Fruit fly (Drosophila melanogaster) whole organism, embryonic: Measurements from ENCODE around the gene CG14252.

Experiments
- Aef1 ChIP-seq: fragments of 200-800 bp; sonication (Bioruptor generic); IDR thresholded peaks from 3 replicates; pipeline ENCODE4 v1.3.6; 2022; ENCODE audit warnings: missing biosample characterization, missing genetic modification characterization
- Atf-2 ChIP-seq: fragments of 200-800 bp; sonication (Bioruptor generic); optimal IDR thresholded peaks from 2 replicates; lab custom pipeline; 2016; ENCODE audit warnings: missing biosample characterization, missing genetic modification characterization
- Atf3 ChIP-seq: fragments of 200-800 bp; sonication (Bioruptor generic); optimal IDR thresholded peaks from 3 replicates; lab custom pipeline; 2016; ENCODE audit warnings: missing biosample characterization, missing genetic modification characterization
- Bgb ChIP-seq: fragments of 200-800 bp; sonication (Bioruptor generic); IDR thresholded peaks from 2 replicates; pipeline ENCODE4 v1.3.6; 2022; ENCODE audit warnings: missing biosample characterization, missing genetic modification characterization; ENCODE audit not compliant: partially characterized antibody
- C15 ChIP-seq: fragments of 200-800 bp; sonication (Bioruptor generic); IDR thresholded peaks from 3 replicates; pipeline ENCODE4 v1.3.6; 2022; ENCODE audit warnings: missing biosample characterization, missing genetic modification characterization
- CG1024 ChIP-seq: fragments of 200-800 bp; sonication (Bioruptor generic); IDR thresholded peaks from 2 replicates; pipeline ENCODE4 v1.3.6; 2022; ENCODE audit warnings: missing biosample characterization, missing genetic modification characterization
- CG13287 ChIP-seq: fragments of 200-800 bp; sonication (Bioruptor generic); IDR thresholded peaks from 2 replicates; pipeline ENCODE4 v1.3.6; 2022; ENCODE audit warnings: missing biosample characterization, missing genetic modification characterization; ENCODE audit not compliant: partially characterized antibody
- CG15514 ChIP-seq: fragments of 200-800 bp; sonication (Bioruptor generic); optimal IDR thresholded peaks from 3 replicates; lab custom pipeline; 2017; ENCODE audit warnings: missing biosample characterization, missing genetic modification characterization, mild to moderate bottlenecking, moderate library complexity, missing genetic modification reagents
- CG15601 ChIP-seq: fragments of 200-800 bp; sonication (Bioruptor generic); optimal IDR thresholded peaks from 3 replicates; lab custom pipeline; 2019; ENCODE audit warnings: missing biosample characterization, mild to moderate bottlenecking, missing genetic modification characterization, moderate library complexity
- CG17186 ChIP-seq: fragments of 200-800 bp; sonication (Bioruptor generic); optimal IDR thresholded peaks from 3 replicates; lab custom pipeline; 2017; ENCODE audit warnings: missing biosample characterization, missing genetic modification reagents, missing genetic modification characterization
- CG17361 ChIP-seq: fragments of 200-800 bp; sonication (Bioruptor generic); IDR thresholded peaks from 3 replicates; pipeline ENCODE4 v1.3.6; 2022; ENCODE audit warnings: missing biosample characterization, missing genetic modification characterization
- CG17568 ChIP-seq: fragments of 200-800 bp; sonication (Bioruptor generic); optimal IDR thresholded peaks from 2 replicates; lab custom pipeline; 2018; ENCODE audit warnings: missing biosample characterization, mild to moderate bottlenecking, missing genetic modification characterization, moderate library complexity
- CG2199 ChIP-seq: fragments of 200-800 bp; sonication (Bioruptor generic); IDR thresholded peaks from 3 replicates; pipeline ENCODE4 v1.3.6; 2022; ENCODE audit warnings: missing biosample characterization, missing genetic modification characterization
- CG3065 ChIP-seq: fragments of 200-800 bp; sonication (Bioruptor generic); optimal IDR thresholded peaks from 2 replicates; lab custom pipeline; 2016; ENCODE audit warnings: missing biosample characterization, missing genetic modification characterization
- CG3995 ChIP-seq: fragments of 200-800 bp; sonication (Bioruptor generic); optimal IDR thresholded peaks from 3 replicates; lab custom pipeline; 2016; ENCODE audit warnings: missing biosample characterization, missing genetic modification characterization
- CG7786 ChIP-seq: fragments of 200-800 bp; sonication (Bioruptor generic); optimal IDR thresholded peaks from 2 replicates; lab custom pipeline; 2016; ENCODE audit warnings: missing biosample characterization, missing genetic modification characterization
- CG8359 ChIP-seq: fragments of 200-800 bp; sonication (Bioruptor generic); optimal IDR thresholded peaks from 2 replicates; lab custom pipeline; 2017; ENCODE audit warnings: missing biosample characterization, mild to moderate bottlenecking, missing genetic modification characterization, borderline replicate concordance
- CG8924 ChIP-seq: fragments of 200-800 bp; optimal IDR thresholded peaks from 3 replicates; lab custom pipeline; 2019; ENCODE audit warnings: missing biosample characterization, mild to moderate bottlenecking, missing genetic modification characterization, moderate library complexity
- D19B ChIP-seq: fragments of 200-800 bp; sonication (Bioruptor generic); optimal IDR thresholded peaks from 2 replicates; lab custom pipeline; 2017; ENCODE audit warnings: missing biosample characterization, mild to moderate bottlenecking, missing genetic modification characterization
- Dbx ChIP-seq: fragments of 200-800 bp; sonication (Bioruptor generic); IDR thresholded peaks from 3 replicates; pipeline ENCODE4 v1.3.6; 2022; ENCODE audit warnings: missing biosample characterization, missing genetic modification characterization
- Dll ChIP-seq: fragments of 200-800 bp; sonication (Bioruptor generic); IDR thresholded peaks from 4 replicates; pipeline ENCODE4 v1.3.6; 2022; ENCODE audit warnings: missing biosample characterization, missing genetic modification characterization; ENCODE audit not compliant: partially characterized antibody
- E2f1 ChIP-seq: fragments of 200-800 bp; sonication (Bioruptor generic); IDR thresholded peaks from 2 replicates; pipeline ENCODE4 v1.3.6; 2022; ENCODE audit warnings: missing biosample characterization, missing genetic modification characterization
- ERR ChIP-seq: fragments of 200-800 bp; sonication (Bioruptor generic); optimal IDR thresholded peaks from 2 replicates; lab custom pipeline; 2016; ENCODE audit warnings: missing biosample characterization, missing genetic modification characterization
- HLH4C ChIP-seq: fragments of 200-800 bp; sonication (Bioruptor generic); IDR thresholded peaks from 3 replicates; pipeline ENCODE4 v1.3.6; 2022; ENCODE audit warnings: missing biosample characterization, missing genetic modification characterization; ENCODE audit not compliant: partially characterized antibody
- Hand ChIP-seq: fragments of 200-800 bp; sonication (Bioruptor generic); optimal IDR thresholded peaks from 2 replicates; lab custom pipeline; 2017; ENCODE audit warnings: mild to moderate bottlenecking, missing biosample characterization, missing genetic modification reagents, missing genetic modification characterization
- Hmx ChIP-seq: fragments of 200-800 bp; sonication (Bioruptor generic); optimal IDR thresholded peaks from 2 replicates; lab custom pipeline; 2016; ENCODE audit warnings: missing biosample characterization, missing genetic modification characterization
- Hr3 ChIP-seq: fragments of 200-800 bp; sonication (Bioruptor generic); optimal IDR thresholded peaks from 3 replicates; lab custom pipeline; 2016; ENCODE audit warnings: missing biosample characterization, missing genetic modification characterization
- Hr39 ChIP-seq: fragments of >200 bp; optimal IDR thresholded peaks from 2 replicates; lab custom pipeline; 2017
- MESR4 ChIP-seq: fragments of 200-800 bp; sonication (Bioruptor generic); optimal IDR thresholded peaks from 2 replicates; lab custom pipeline; 2018; ENCODE audit warnings: missing biosample characterization, mild to moderate bottlenecking, missing genetic modification characterization, moderate library complexity
- Opbp ChIP-seq: fragments of 200-800 bp; sonication (Bioruptor generic); IDR thresholded peaks from 3 replicates; pipeline ENCODE4 v1.3.6; 2022; ENCODE audit warnings: missing biosample characterization, missing genetic modification characterization; ENCODE audit not compliant: partially characterized antibody
- Sox100B ChIP-seq: fragments of 200-800 bp; sonication (Bioruptor generic); optimal IDR thresholded peaks from 3 replicates; lab custom pipeline; 2018; ENCODE audit warnings: missing biosample characterization, mild to moderate bottlenecking, missing genetic modification characterization
- ac ChIP-seq: fragments of 200-800 bp; sonication (Bioruptor generic); optimal IDR thresholded peaks from 3 replicates; lab custom pipeline; 2017; ENCODE audit warnings: missing biosample characterization, mild to moderate bottlenecking, missing genetic modification characterization
- al ChIP-seq: fragments of 200-800 bp; sonication (Bioruptor generic); IDR thresholded peaks from 2 replicates; pipeline ENCODE4 v1.3.6; 2022; ENCODE audit warnings: missing biosample characterization, missing genetic modification characterization
- bcd ChIP-seq: fragments of 200-800 bp; sonication (Bioruptor generic); optimal IDR thresholded peaks from 2 replicates; lab custom pipeline; 2017; ENCODE audit warnings: missing biosample characterization, mild to moderate bottlenecking, missing genetic modification characterization
- cg ChIP-seq: fragments of 200-800 bp; sonication (Bioruptor generic); optimal IDR thresholded peaks from 3 replicates; lab custom pipeline; 2019; ENCODE audit warnings: missing biosample characterization, mild to moderate bottlenecking, missing genetic modification characterization, moderate library complexity
- crol ChIP-seq: fragments of 200-800 bp; sonication (Bioruptor generic); IDR thresholded peaks from 2 replicates; pipeline ENCODE4 v1.3.6; 2022; ENCODE audit warnings: missing biosample characterization, missing genetic modification characterization
- eve ChIP-seq, 2 experiments: fragments of >200 bp; optimal IDR thresholded peaks; 2 replicates each; lab custom pipeline; 2017; ENCODE audit warnings: missing biosample characterization in 2 of 2, missing genetic modification characterization in 2 of 2
- fd3F ChIP-seq: fragments of 200-800 bp; sonication (Bioruptor generic); optimal IDR thresholded peaks from 2 replicates; lab custom pipeline; 2018; ENCODE audit warnings: missing biosample characterization, mild to moderate bottlenecking, missing genetic modification characterization, moderate library complexity
- fd96Cb ChIP-seq: fragments of 200-800 bp; sonication (Bioruptor generic); optimal IDR thresholded peaks from 2 replicates; lab custom pipeline; 2018; ENCODE audit warnings: missing biosample characterization, mild to moderate bottlenecking, missing genetic modification characterization, moderate library complexity
- fru ChIP-seq: fragments of >200 bp; optimal IDR thresholded peaks from 2 replicates; lab custom pipeline; 2017
- gfzf ChIP-seq: fragments of 200-800 bp; sonication (Bioruptor generic); optimal IDR thresholded peaks from 2 replicates; lab custom pipeline; 2016; ENCODE audit warnings: missing biosample characterization, mild to moderate bottlenecking, missing genetic modification characterization, moderate library complexity
- oc ChIP-seq: fragments of 200-800 bp; sonication (Bioruptor generic); optimal IDR thresholded peaks from 2 replicates; lab custom pipeline; 2018; ENCODE audit warnings: missing biosample characterization, mild to moderate bottlenecking, missing genetic modification characterization, moderate library complexity
- p53 ChIP-seq: fragments of 200-800 bp; sonication (Bioruptor generic); optimal IDR thresholded peaks from 2 replicates; lab custom pipeline; 2016; ENCODE audit warnings: missing biosample characterization, missing genetic modification characterization
- psq ChIP-seq: fragments of 200-800 bp; sonication (Bioruptor generic); optimal IDR thresholded peaks from 2 replicates; lab custom pipeline; 2017; ENCODE audit warnings: missing biosample characterization, missing genetic modification characterization
- repo ChIP-seq: fragments of 200-800 bp; sonication (Bioruptor generic); optimal IDR thresholded peaks from 2 replicates; lab custom pipeline; 2016; ENCODE audit warnings: missing biosample characterization, missing genetic modification characterization
- ro ChIP-seq: fragments of 200-800 bp; sonication (Bioruptor generic); IDR thresholded peaks from 2 replicates; pipeline ENCODE4 v1.3.6; 2022; ENCODE audit warnings: missing biosample characterization, missing genetic modification characterization
- run ChIP-seq: fragments of 200-800 bp; sonication (Bioruptor generic); optimal IDR thresholded peaks from 3 replicates; lab custom pipeline; 2018; ENCODE audit warnings: missing biosample characterization, mild to moderate bottlenecking, missing genetic modification characterization
- sima ChIP-seq: fragments of 200-800 bp; sonication (Bioruptor generic); optimal IDR thresholded peaks from 2 replicates; lab custom pipeline; 2016; ENCODE audit warnings: missing biosample characterization, missing genetic modification characterization
- sna ChIP-seq: fragments of 200-800 bp; sonication (Bioruptor generic); IDR thresholded peaks from 2 replicates; pipeline ENCODE4 v1.3.6; 2022; ENCODE audit warnings: missing biosample characterization, missing genetic modification characterization; ENCODE audit not compliant: partially characterized antibody
- sug ChIP-seq: fragments of 200-800 bp; optimal IDR thresholded peaks from 2 replicates; lab custom pipeline; 2019; ENCODE audit warnings: missing biosample characterization, mild to moderate bottlenecking, missing genetic modification characterization, moderate library complexity
- ttk ChIP-seq: fragments of 200-800 bp; sonication (Bioruptor generic); IDR thresholded peaks from 2 replicates; pipeline ENCODE4 v2.1.2; 2022; ENCODE audit warnings: missing biosample characterization, missing genetic modification characterization
- yki ChIP-seq: fragments of >200 bp; optimal IDR thresholded peaks from 3 replicates; lab custom pipeline; 2018

CG14252 gene

dm6 chr3R:26963747-26964174 lies 18.4 kb downstream of the CG14252 start (continued):
- TF ChIP-seq gfzf (GFP tag; lab: Kevin White, UChicago) = no peak
- no peak for TF ChIP-seq Bgb
- TF ChIP-seq yki (lab: Kevin White, UChicago) = no peak
- peak; percentile 3 for TF ChIP-seq Atf-2
- TF ChIP-seq Opbp (GFP tag; lab: Robert Waterston, UW) = no peak
- TF ChIP-seq CG1024 (GFP tag; lab: Robert Waterston, UW) = no peak
- peak; percentile 6; the same call in 1 of the 3 replicates for TF ChIP-seq C15
- TF ChIP-seq bcd = peak; percentile 76
- TF ChIP-seq oc = no peak
- TF ChIP-seq repo (GFP tag; lab: Kevin White, UChicago) = peak; percentile 70
- TF ChIP-seq Atf3 (GFP tag; lab: Kevin White, UChicago) = no peak
- TF ChIP-seq fd3F (GFP tag; lab: Kevin White, UChicago) = peak; percentile 22
- no peak for TF ChIP-seq Hmx (GFP tag; lab: Kevin White, UChicago)
- TF ChIP-seq crol = no peak
- no peak for TF ChIP-seq psq (GFP tag; lab: Kevin White, UChicago)
- TF ChIP-seq ac (GFP tag; lab: Kevin White, UChicago) = no peak
- TF ChIP-seq CG2199 (GFP tag; lab: Robert Waterston, UW) = no peak
- peak; percentile 8 for TF ChIP-seq CG7786 (GFP tag; lab: Kevin White, UChicago)
- peak; percentile 43 for TF ChIP-seq Hand
- no peak for TF ChIP-seq CG8359 (GFP tag; lab: Kevin White, UChicago)
- TF ChIP-seq ERR (GFP tag; lab: Kevin White, UChicago) = peak; percentile 60
- peak in 1 of 2 experiments; percentile 32 for TF ChIP-seq eve (GFP tag; optimal IDR thresholded peaks at IDR 0.05; lab: Kevin White, UChicago)
- TF ChIP-seq fru = no peak
- TF ChIP-seq Aef1 (GFP tag; lab: Robert Waterston, UW) = peak; percentile 59; the same call in 2 of the 3 replicates
- TF ChIP-seq sima = peak; percentile 66
- TF ChIP-seq E2f1 (GFP tag; lab: Robert Waterston, UW) = peak; percentile 30; the same call in 1 of the 2 replicates
- TF ChIP-seq CG17568 (GFP tag; lab: Kevin White, UChicago) = no peak
- TF ChIP-seq Hr3 (GFP tag; lab: Kevin White, UChicago) = no peak
- TF ChIP-seq Hr39 = no peak
- TF ChIP-seq p53 (GFP tag; lab: Kevin White, UChicago) = peak; percentile 31
- TF ChIP-seq, all 482 proteins: peak for 256

dm6 chr3R:26964452-26965133 lies 19.3 kb downstream of the CG14252 start, which contains the start of gene Tsp97E:
Gene Tsp97E, minus strand, starts transcription at chr3R:26964817.
- TF ChIP-seq MESR4 (GFP tag; lab: Kevin White, UChicago) = peak; percentile 87
- peak; percentile 23 for TF ChIP-seq Sox100B (GFP tag; lab: Kevin White, UChicago)
- no peak for TF ChIP-seq CG3065 (GFP tag; lab: Kevin White, UChicago)
- peak; percentile 2 for TF ChIP-seq cg (GFP tag; lab: Kevin White, UChicago)
- TF ChIP-seq CG13287 = peak; percentile 86
- peak; percentile 87 for TF ChIP-seq Dll
- TF ChIP-seq ttk (GFP tag; lab: Robert Waterston, UW) = no peak
- no peak for TF ChIP-seq sug (tag; lab: Kevin White, UChicago)
- TF ChIP-seq Dbx = no peak
- peak; percentile 32 for TF ChIP-seq CG15601 (tag; lab: Kevin White, UChicago)
- TF ChIP-seq CG3995 = no peak
- peak; percentile 88 for TF ChIP-seq sna (GFP tag; lab: Robert Waterston, UW)
- TF ChIP-seq CG15514 (GFP tag; lab: Kevin White, UChicago) = peak; percentile 87
- TF ChIP-seq HLH4C = peak; percentile 96
- TF ChIP-seq CG8924 (tag; lab: Kevin White, UChicago) = peak; percentile 13
- peak; percentile 27 for TF ChIP-seq CG17186 (GFP tag; lab: Kevin White, UChicago)
- no peak for TF ChIP-seq fd96Cb (tag; lab: Kevin White, UChicago)
- peak; percentile 49; the same call in 2 of the 3 replicates for TF ChIP-seq CG17361 (GFP tag; lab: Robert Waterston, UW)
- no peak for TF ChIP-seq D19B (GFP tag; lab: Kevin White, UChicago)
- no peak for TF ChIP-seq ro
- no peak for TF ChIP-seq al (GFP tag; lab: Robert Waterston, UW)
- TF ChIP-seq run (tag; lab: Kevin White, UChicago) = no peak
